Worm (Caenorhabditis elegans) whole organism, midembryonic: Measurements from ENCODE around the gene fbxa-144.

Experiments used
- T22C8.4 ChIP-seq: fragments of 200-800 bp; sonication (Bioruptor generic); IDR thresholded peaks from 2 replicates; pipeline ENCODE4 v1.3.6; 2022; ENCODE audit warnings: missing genetic modification characterization, missing compliant biosample characterization
- cog-1 ChIP-seq: sonication (generic microtip); optimal IDR thresholded peaks from 2 replicates; lab custom pipeline; 2016; ENCODE audit warnings: missing genetic modification characterization, missing compliant biosample characterization
- flt-1 ChIP-seq: fragments of 200-800 bp; sonication (Bioruptor generic); IDR thresholded peaks from 2 replicates; pipeline ENCODE4 v1.3.6; 2022; ENCODE audit warnings: missing genetic modification characterization, missing compliant biosample characterization
- klf-2 ChIP-seq: fragments of 200-800 bp; sonication (Bioruptor generic); conservative IDR thresholded peaks from 2 replicates; pipeline ENCODE4 v1.3.6; 2022; ENCODE audit warnings: missing genetic modification reagents, missing genetic modification characterization, missing compliant biosample characterization
- med-1 ChIP-seq: sonication (generic microtip); optimal IDR thresholded peaks from 2 replicates; lab custom pipeline; 2017; ENCODE audit warnings: missing genetic modification characterization, mild to moderate bottlenecking, missing compliant biosample characterization, antibody characterized with exemption, missing genetic modification reagents; ENCODE audit not compliant: insufficient read depth
- ref-1 ChIP-seq: fragments of 200-800 bp; sonication (Bioruptor generic); conservative IDR thresholded peaks from 2 replicates; pipeline ENCODE4 v1.3.6; 2022; ENCODE audit warnings: missing genetic modification reagents, missing genetic modification characterization, missing compliant biosample characterization
- tab-1 ChIP-seq: fragments of 200-800 bp; sonication (Bioruptor generic); IDR thresholded peaks from 2 replicates; pipeline ENCODE4 v1.3.6; 2022; ENCODE audit warnings: missing genetic modification characterization, missing compliant biosample characterization
- ztf-23 ChIP-seq: fragments of 200-800 bp; sonication (Bioruptor generic); IDR thresholded peaks from 2 replicates; pipeline ENCODE4 v1.3.6; 2022; ENCODE audit warnings: missing genetic modification reagents, missing genetic modification characterization, missing compliant biosample characterization
- ztf-29 ChIP-seq: fragments of 200-800 bp; sonication (Bioruptor generic); IDR thresholded peaks from 2 replicates; pipeline ENCODE4 v1.3.6; 2022; ENCODE audit warnings: missing genetic modification reagents, missing genetic modification characterization, missing compliant biosample characterization

The fbxa-144 gene

ce11 chrV:16121451-16121850 lies 11.2 kb downstream of the fbxa-144 start:
- TF ChIP-seq ztf-29: no peak
- TF ChIP-seq klf-2 (GFP tag; lab: Robert Waterston, UW): no peak
- no peak for TF ChIP-seq ref-1
- TF ChIP-seq ztf-23 (GFP tag; lab: Robert Waterston, UW): no peak
- no peak for TF ChIP-seq T22C8.4 (GFP tag; lab: Robert Waterston, UW)
- TF ChIP-seq tab-1 (GFP tag; lab: Robert Waterston, UW): no peak
- no peak for TF ChIP-seq flt-1
- no peak for TF ChIP-seq cog-1 (tag; lab: Kevin White, UChicago)

DNA sequence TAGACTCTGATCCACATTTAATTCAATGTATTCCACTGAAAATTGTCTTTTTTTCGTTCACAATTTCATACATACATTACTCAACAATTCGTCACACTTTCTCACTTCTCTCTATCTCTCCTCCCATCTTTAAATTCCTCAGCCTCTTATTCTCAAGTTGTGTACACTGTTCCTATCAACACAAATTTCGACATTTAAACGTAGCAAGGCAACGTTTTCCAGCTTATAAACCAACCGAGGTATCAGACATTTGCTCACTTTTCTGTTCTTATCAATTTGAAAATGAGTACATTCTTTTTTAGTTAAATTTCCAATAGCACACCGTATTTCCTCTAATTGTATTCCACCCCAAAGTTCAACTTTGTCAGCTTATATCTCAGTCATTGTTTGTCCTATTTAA lies 11.7 kb downstream of the fbxa-144 start, which contains the start of gene skr-3:
skr-3 (plus strand) TSS at position 163 of the 400 bp plus-strand sequence.
- TF ChIP-seq klf-2 (GFP tag; lab: Robert Waterston, UW) (no peak), ztf-29 (no peak), ztf-23 (GFP tag; lab: Robert Waterston, UW) (no peak), ref-1 (no peak), tab-1 (GFP tag; lab: Robert Waterston, UW) (no peak), cog-1 (tag; lab: Kevin White, UChicago) (no peak), med-1 (GFP tag; lab: Kevin White, UChicago) (no peak), flt-1 (no peak), T22C8.4 (GFP tag; lab: Robert Waterston, UW) (no peak)

DNA sequence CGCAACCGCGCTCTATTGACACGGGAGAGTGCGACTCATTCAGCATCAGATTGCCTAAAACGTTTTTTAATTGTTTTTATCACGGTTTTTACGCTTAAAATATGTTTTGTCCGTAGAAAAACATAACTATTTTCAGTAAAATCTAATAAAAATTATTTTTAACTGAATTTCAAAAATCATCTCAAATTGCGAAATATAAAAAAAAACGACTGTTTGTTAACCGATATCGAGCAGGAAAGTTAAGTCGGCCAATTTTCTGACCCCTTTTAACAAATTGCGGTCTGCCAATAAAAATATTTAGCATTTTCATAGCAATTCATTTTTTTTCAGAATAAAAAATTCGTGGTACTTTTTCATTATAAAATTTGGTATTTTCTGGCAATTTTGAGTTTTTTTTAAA lies 12.1 kb downstream of the fbxa-144 start:
- TF ChIP-seq flt-1 (no peak), T22C8.4 (GFP tag; lab: Robert Waterston, UW) (no peak), klf-2 (GFP tag; lab: Robert Waterston, UW) (no peak), ztf-29 (no peak), ref-1 (no peak), cog-1 (tag; lab: Kevin White, UChicago) (no peak), ztf-23 (GFP tag; lab: Robert Waterston, UW) (no peak), med-1 (GFP tag; lab: Kevin White, UChicago) (no peak), tab-1 (GFP tag; lab: Robert Waterston, UW) (no peak)

ce11 chrV:16118601-16119000 lies 14.0 kb downstream of the fbxa-144 start, which contains the start of gene str-103:
Gene str-103, minus strand, starts transcription at chrV:16118701.
- TF ChIP-seq med-1 (GFP tag; lab: Kevin White, UChicago) (no peak), T22C8.4 (GFP tag; lab: Robert Waterston, UW) (no peak), ztf-29 (no peak), ztf-23 (GFP tag; lab: Robert Waterston, UW) (no peak), klf-2 (GFP tag; lab: Robert Waterston, UW) (no peak), flt-1 (no peak), cog-1 (tag; lab: Kevin White, UChicago) (no peak), ref-1 (no peak), tab-1 (GFP tag; lab: Robert Waterston, UW) (no peak)

DNA sequence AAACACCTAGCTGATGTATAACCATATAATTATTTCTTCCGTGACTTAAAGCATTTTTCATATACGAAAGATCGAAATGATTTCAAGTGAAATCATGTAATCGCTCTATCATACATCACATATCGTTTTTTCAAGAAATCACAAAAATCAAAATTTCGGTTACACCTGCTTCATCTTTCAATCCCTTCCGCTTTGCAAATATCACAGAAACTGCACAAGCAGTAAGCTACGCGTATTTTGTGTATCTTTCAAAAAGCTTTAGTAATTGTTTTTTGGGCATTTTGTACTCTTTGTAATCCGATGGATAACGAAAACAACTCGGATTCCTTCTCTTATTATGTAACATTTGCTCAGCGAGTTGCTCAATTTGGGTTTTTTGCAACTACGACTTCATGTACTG lies 17.2 kb downstream of the fbxa-144 start, which contains the start of gene str-25:
str-25 (plus strand) TSS at position 301 of the 400 bp plus-strand sequence.
- TF ChIP-seq klf-2 (GFP tag; lab: Robert Waterston, UW) (no peak), ztf-29 (no peak), flt-1 (no peak), ref-1 (no peak), tab-1 (GFP tag; lab: Robert Waterston, UW) (no peak), med-1 (GFP tag; lab: Kevin White, UChicago) (no peak), T22C8.4 (GFP tag; lab: Robert Waterston, UW) (no peak), ztf-23 (GFP tag; lab: Robert Waterston, UW) (no peak), cog-1 (tag; lab: Kevin White, UChicago) (no peak)

- no peak for TF ChIP-seq ztf-29
These were observed 18.4 kb downstream of the fbxa-144 start, which contains the start of gene srxa-16 for ce11 chrV:16114237-16114636. Gene srxa-16, minus strand, starts transcription at chrV:16114337.

- TF ChIP-seq flt-1: no peak
- no peak for TF ChIP-seq ztf-29
- TF ChIP-seq tab-1 (GFP tag; lab: Robert Waterston, UW): no peak
- TF ChIP-seq med-1 (GFP tag; lab: Kevin White, UChicago): no peak
- no peak for TF ChIP-seq ref-1
- TF ChIP-seq cog-1 (tag; lab: Kevin White, UChicago): no peak
- no peak for TF ChIP-seq klf-2 (GFP tag; lab: Robert Waterston, UW)
- no peak for TF ChIP-seq T22C8.4 (GFP tag; lab: Robert Waterston, UW)
- no peak for TF ChIP-seq ztf-23 (GFP tag; lab: Robert Waterston, UW)
These were observed 29.0 kb downstream of the fbxa-144 start, which contains the start of gene argk-1 for ce11 chrV:16103594-16103993. Gene argk-1, plus strand, starts transcription at chrV:16103894.

- no peak for TF ChIP-seq ref-1
- TF ChIP-seq T22C8.4 (GFP tag; lab: Robert Waterston, UW): no peak
- TF ChIP-seq ztf-29: no peak
- TF ChIP-seq flt-1: no peak
- TF ChIP-seq cog-1 (tag; lab: Kevin White, UChicago): no peak
- no peak for TF ChIP-seq klf-2 (GFP tag; lab: Robert Waterston, UW)
- no peak for TF ChIP-seq ztf-23 (GFP tag; lab: Robert Waterston, UW)
- no peak for TF ChIP-seq med-1 (GFP tag; lab: Kevin White, UChicago)
- TF ChIP-seq tab-1 (GFP tag; lab: Robert Waterston, UW): no peak
These were observed 32.4 kb downstream of the fbxa-144 start, which contains the start of gene cth-1 for ce11 chrV:16100103-16100730. Gene cth-1, plus strand, starts transcription at chrV:16100680.

ce11 chrV:16099441-16099840 lies 33.2 kb downstream of the fbxa-144 start, which contains the start of gene str-7:
Gene str-7, minus strand, starts transcription at chrV:16099541.
- TF ChIP-seq ztf-29 (no peak), cog-1 (tag; lab: Kevin White, UChicago) (no peak), ref-1 (no peak), T22C8.4 (GFP tag; lab: Robert Waterston, UW) (no peak), ztf-23 (GFP tag; lab: Robert Waterston, UW) (no peak), klf-2 (GFP tag; lab: Robert Waterston, UW) (no peak), tab-1 (GFP tag; lab: Robert Waterston, UW) (no peak), flt-1 (no peak), med-1 (GFP tag; lab: Kevin White, UChicago) (no peak)
